Fruit fly (Drosophila melanogaster) whole organism, embryonic: ENCODE results near the gene CG34353.

ENCODE experiments used
- ATbp ChIP-seq: fragments of 200-800 bp; sonication (Bioruptor generic); optimal IDR thresholded peaks from 2 replicates; lab custom pipeline; 2017; ENCODE audit warnings: missing biosample characterization, mild to moderate bottlenecking, missing genetic modification characterization, missing genetic modification reagents
- Blimp-1 ChIP-seq: fragments of 200-800 bp; sonication (Bioruptor generic); optimal IDR thresholded peaks from 3 replicates; lab custom pipeline; 2018; ENCODE audit warnings: missing biosample characterization, missing genetic modification characterization, mild to moderate bottlenecking, moderate library complexity, missing genetic modification reagents
- CG10274 ChIP-seq: fragments of 200-800 bp; sonication (Bioruptor generic); optimal IDR thresholded peaks from 3 replicates; lab custom pipeline; 2017; ENCODE audit warnings: missing biosample characterization, mild to moderate bottlenecking, missing genetic modification characterization
- CG11093 ChIP-seq: fragments of 200-800 bp; sonication (Bioruptor generic); IDR thresholded peaks from 3 replicates; pipeline ENCODE4 v1.3.6; 2022; ENCODE audit warnings: missing biosample characterization, missing genetic modification characterization
- CG11247 ChIP-seq: fragments of 200-800 bp; sonication (Bioruptor generic); IDR thresholded peaks from 2 replicates; pipeline ENCODE4 v1.3.6; 2022; ENCODE audit warnings: missing biosample characterization, missing genetic modification characterization
- CG12942 ChIP-seq: fragments of 200-800 bp; sonication (Bioruptor generic); optimal IDR thresholded peaks from 3 replicates; lab custom pipeline; 2016; ENCODE audit warnings: missing biosample characterization, missing genetic modification characterization
- CG15479 ChIP-seq: fragments of 200-800 bp; sonication (Bioruptor generic); optimal IDR thresholded peaks from 3 replicates; lab custom pipeline; 2019; ENCODE audit warnings: missing biosample characterization, mild to moderate bottlenecking, missing genetic modification characterization, moderate library complexity
- CG16815 ChIP-seq: fragments of 200-800 bp; sonication (Bioruptor generic); optimal IDR thresholded peaks from 3 replicates; lab custom pipeline; 2017; ENCODE audit warnings: missing biosample characterization, mild to moderate bottlenecking, missing genetic modification characterization
- CG16863 ChIP-seq: fragments of 200-800 bp; sonication (Bioruptor generic); optimal IDR thresholded peaks from 3 replicates; lab custom pipeline; 2016; ENCODE audit warnings: missing biosample characterization, missing genetic modification characterization
- CG17802 ChIP-seq: fragments of 200-800 bp; sonication (Bioruptor generic); optimal IDR thresholded peaks from 2 replicates; lab custom pipeline; 2018; ENCODE audit warnings: missing biosample characterization, mild to moderate bottlenecking, missing genetic modification characterization, moderate library complexity
- CG2116 ChIP-seq: fragments of 200-800 bp; sonication (Bioruptor generic); optimal IDR thresholded peaks from 3 replicates; lab custom pipeline; 2018; ENCODE audit warnings: missing biosample characterization, mild to moderate bottlenecking, missing genetic modification characterization
- CG31441 ChIP-seq: fragments of 200-800 bp; sonication (Bioruptor generic); IDR thresholded peaks from 2 replicates; pipeline ENCODE4 v1.3.6; 2022; ENCODE audit warnings: missing biosample characterization, missing genetic modification characterization
- CG32767 ChIP-seq: fragments of 200-800 bp; sonication (Bioruptor generic); IDR thresholded peaks from 2 replicates; pipeline ENCODE4 v1.3.6; 2022; ENCODE audit warnings: missing biosample characterization, missing genetic modification characterization
- CG3281 ChIP-seq: fragments of 200-800 bp; sonication (Bioruptor generic); optimal IDR thresholded peaks from 3 replicates; lab custom pipeline; 2017; ENCODE audit warnings: missing biosample characterization, mild to moderate bottlenecking, missing genetic modification characterization
- CG5953 ChIP-seq: fragments of 200-800 bp; sonication (Bioruptor generic); IDR thresholded peaks from 2 replicates; pipeline ENCODE4 v1.3.6; 2022; ENCODE audit warnings: missing biosample characterization, missing genetic modification characterization
- CG6272 ChIP-seq: fragments of 200-800 bp; sonication (Bioruptor generic); IDR thresholded peaks from 2 replicates; pipeline ENCODE4 v1.3.6; 2022; ENCODE audit warnings: missing biosample characterization, missing genetic modification characterization
- CG6654 ChIP-seq: fragments of 200-800 bp; sonication (Bioruptor generic); optimal IDR thresholded peaks from 2 replicates; lab custom pipeline; 2017; ENCODE audit warnings: missing biosample characterization, mild to moderate bottlenecking, missing genetic modification characterization
- CG6683 ChIP-seq: fragments of 200-800 bp; sonication (Bioruptor generic); optimal IDR thresholded peaks from 2 replicates; lab custom pipeline; 2017; ENCODE audit warnings: missing biosample characterization, mild to moderate bottlenecking, missing genetic modification characterization, missing genetic modification reagents
- CG7786 ChIP-seq: fragments of 200-800 bp; sonication (Bioruptor generic); optimal IDR thresholded peaks from 2 replicates; lab custom pipeline; 2016; ENCODE audit warnings: missing biosample characterization, missing genetic modification characterization
- CG7928 ChIP-seq: fragments of 200-800 bp; sonication (Bioruptor generic); optimal IDR thresholded peaks from 2 replicates; lab custom pipeline; 2017; ENCODE audit warnings: missing biosample characterization, mild to moderate bottlenecking, missing genetic modification characterization
- CG8944 ChIP-seq: fragments of 200-800 bp; sonication (Bioruptor generic); optimal IDR thresholded peaks from 3 replicates; lab custom pipeline; 2016; ENCODE audit warnings: missing biosample characterization, missing genetic modification characterization
- Dp ChIP-seq: fragments of 200-800 bp; sonication (Bioruptor generic); optimal IDR thresholded peaks from 2 replicates; lab custom pipeline; 2018; ENCODE audit warnings: missing biosample characterization, mild to moderate bottlenecking, missing genetic modification characterization, moderate library complexity
- Ets97D ChIP-seq: fragments of 200-800 bp; sonication (Bioruptor generic); optimal IDR thresholded peaks from 3 replicates; lab custom pipeline; 2016; ENCODE audit warnings: missing biosample characterization, missing genetic modification characterization
- HLH3B ChIP-seq: fragments of 200-800 bp; sonication (Bioruptor generic); IDR thresholded peaks from 2 replicates; pipeline ENCODE4 v1.3.6; 2022; ENCODE audit warnings: missing biosample characterization, missing genetic modification characterization
- Hey ChIP-seq: fragments of 200-800 bp; sonication (Bioruptor generic); optimal IDR thresholded peaks from 3 replicates; lab custom pipeline; 2018; ENCODE audit warnings: missing biosample characterization, mild to moderate bottlenecking, missing genetic modification characterization
- Jarid2 ChIP-seq: fragments of 200-800 bp; sonication (Bioruptor generic); optimal IDR thresholded peaks from 3 replicates; lab custom pipeline; 2017; ENCODE audit warnings: mild to moderate bottlenecking, missing biosample characterization, missing genetic modification reagents, missing genetic modification characterization
- MESR4 ChIP-seq: fragments of 200-800 bp; sonication (Bioruptor generic); optimal IDR thresholded peaks from 2 replicates; lab custom pipeline; 2018; ENCODE audit warnings: missing biosample characterization, mild to moderate bottlenecking, missing genetic modification characterization, moderate library complexity
- Opbp ChIP-seq: fragments of 200-800 bp; sonication (Bioruptor generic); IDR thresholded peaks from 3 replicates; pipeline ENCODE4 v1.3.6; 2022; ENCODE audit warnings: missing biosample characterization, missing genetic modification characterization; ENCODE audit not compliant: partially characterized antibody
- abd-A ChIP-seq: fragments of 200-800 bp; sonication (Bioruptor generic); optimal IDR thresholded peaks from 3 replicates; lab custom pipeline; 2019; ENCODE audit warnings: missing biosample characterization, mild to moderate bottlenecking, missing genetic modification characterization, moderate library complexity
- chm ChIP-seq: fragments of 200-800 bp; sonication (Bioruptor generic); IDR thresholded peaks from 2 replicates; pipeline ENCODE4 v1.3.6; 2022; ENCODE audit warnings: missing biosample characterization, missing genetic modification characterization
- esg ChIP-seq: fragments of 200-800 bp; sonication (Bioruptor generic); conservative IDR thresholded peaks from 2 replicates; pipeline ENCODE4 v1.3.6; 2022; ENCODE audit warnings: missing biosample characterization, missing genetic modification characterization
- gcm ChIP-seq: fragments of 200-800 bp; sonication (Bioruptor generic); optimal IDR thresholded peaks from 2 replicates; lab custom pipeline; 2019; ENCODE audit warnings: missing biosample characterization, mild to moderate bottlenecking, missing genetic modification characterization, moderate library complexity
- ham ChIP-seq: fragments of 200-800 bp; sonication (Bioruptor generic); IDR thresholded peaks from 2 replicates; pipeline ENCODE4 v1.3.6; 2022; ENCODE audit warnings: missing biosample characterization, missing genetic modification characterization
- hbn ChIP-seq: fragments of 200-800 bp; sonication (Bioruptor generic); IDR thresholded peaks from 2 replicates; pipeline ENCODE4 v1.3.6; 2022; ENCODE audit warnings: missing biosample characterization, missing genetic modification characterization; ENCODE audit not compliant: partially characterized antibody
- ind ChIP-seq: fragments of 200-800 bp; sonication (Bioruptor generic); optimal IDR thresholded peaks from 3 replicates; lab custom pipeline; 2016; ENCODE audit warnings: missing biosample characterization, missing genetic modification characterization
- pnt ChIP-seq: fragments of 200-800 bp; sonication (Bioruptor generic); optimal IDR thresholded peaks from 3 replicates; lab custom pipeline; 2016; ENCODE audit warnings: missing biosample characterization, missing genetic modification characterization
- prd ChIP-seq, 3 experiments: fragments of >200 bp in 2 of 3; fragments of 200-800 bp in 1 of 3; sonication (Bioruptor generic) in 1 of 3; optimal IDR thresholded peaks in 2 of 3; IDR thresholded peaks in 1 of 3; 2 replicates in 2 of 3; 3 replicates in 1 of 3; pipeline versions ENCODE4 v1.3.6 to Lab custom; 2017 to 2022; ENCODE audit warnings: missing biosample characterization in 1 of 3, missing genetic modification characterization in 1 of 3
- scrt ChIP-seq: fragments of 200-800 bp; sonication (Bioruptor generic); optimal IDR thresholded peaks from 2 replicates; lab custom pipeline; 2018; ENCODE audit warnings: missing biosample characterization, mild to moderate bottlenecking, missing genetic modification characterization, moderate library complexity
- sim ChIP-seq: fragments of 200-800 bp; sonication (Bioruptor generic); IDR thresholded peaks from 2 replicates; pipeline ENCODE4 v1.3.6; 2022; ENCODE audit warnings: missing biosample characterization, missing genetic modification characterization
- sob ChIP-seq: fragments of 200-800 bp; sonication (Bioruptor generic); IDR thresholded peaks from 2 replicates; pipeline ENCODE4 v1.3.6; 2022; ENCODE audit warnings: missing biosample characterization, missing genetic modification characterization
- sr ChIP-seq: fragments of 200-800 bp; sonication (Bioruptor generic); IDR thresholded peaks from 3 replicates; pipeline ENCODE4 v1.3.6; 2022; ENCODE audit warnings: missing biosample characterization, missing genetic modification characterization
- tgo ChIP-seq: fragments of 200-800 bp; sonication (Bioruptor generic); IDR thresholded peaks from 3 replicates; pipeline ENCODE4 v1.3.6; 2022; ENCODE audit warnings: missing biosample characterization, missing genetic modification characterization
- trem ChIP-seq: fragments of 200-800 bp; optimal IDR thresholded peaks from 3 replicates; lab custom pipeline; 2019; ENCODE audit warnings: missing biosample characterization, mild to moderate bottlenecking, missing genetic modification characterization, moderate library complexity
- tup ChIP-seq: fragments of 200-800 bp; sonication (Bioruptor generic); optimal IDR thresholded peaks from 2 replicates; lab custom pipeline; 2016; ENCODE audit warnings: missing biosample characterization, mild to moderate bottlenecking, missing genetic modification characterization, moderate library complexity
- unpg ChIP-seq: fragments of 200-800 bp; sonication (Bioruptor generic); optimal IDR thresholded peaks from 3 replicates; lab custom pipeline; 2018; ENCODE audit warnings: missing biosample characterization, mild to moderate bottlenecking, missing genetic modification characterization, moderate library complexity
- wek ChIP-seq: fragments of 200-800 bp; sonication (Bioruptor generic); optimal IDR thresholded peaks from 3 replicates; lab custom pipeline; 2018; ENCODE audit warnings: missing biosample characterization, mild to moderate bottlenecking, missing genetic modification characterization, moderate library complexity
- z ChIP-seq: fragments of 200-800 bp; sonication (Bioruptor generic); IDR thresholded peaks from 3 replicates; pipeline ENCODE4 v1.3.6; 2022; ENCODE audit warnings: missing biosample characterization, missing genetic modification characterization
- zfh1 ChIP-seq: fragments of 200-800 bp; sonication (Bioruptor generic); IDR thresholded peaks from 3 replicates; pipeline ENCODE4 v1.3.6; 2022; ENCODE audit warnings: missing biosample characterization, missing genetic modification characterization
- zfh2 ChIP-seq: fragments of 200-800 bp; sonication (Bioruptor generic); optimal IDR thresholded peaks from 2 replicates; lab custom pipeline; 2016; ENCODE audit warnings: missing biosample characterization, missing genetic modification characterization

The CG34353 gene

dm6 chr3R:27922673-27923175, 17.1 kb upstream of the CG34353 start, which contains the start of gene RpL4 (continued):
- TF ChIP-seq trem (tag; lab: Kevin White, UChicago) (peak; percentile 12), CG15479 (GFP tag; lab: Kevin White, UChicago) (peak; percentile 35), CG11093 (no peak), CG2116 (peak; percentile 99), CG5953 (GFP tag; lab: Robert Waterston, UW) (peak; percentile 88), esg (GFP tag; lab: Robert Waterston, UW) (peak; percentile 28; the same call in 1 of the 2 replicates), CG6654 (GFP tag; lab: Kevin White, UChicago) (peak; percentile 65), pnt (GFP tag; lab: Kevin White, UChicago) (peak; percentile 24), Jarid2 (peak; percentile 50), CG8944 (GFP tag; lab: Kevin White, UChicago) (peak; percentile 44), ATbp (GFP tag; lab: Kevin White, UChicago) (peak; percentile 84), wek (peak; percentile 87), CG16863 (GFP tag; lab: Kevin White, UChicago) (peak; percentile 61), CG6683 (peak; percentile 69), sob (GFP tag; lab: Robert Waterston, UW) (peak; percentile 81), gcm (GFP tag; lab: Kevin White, UChicago) (peak; percentile 65), Blimp-1 (GFP tag; lab: Kevin White, UChicago) (peak; percentile 31), Ets97D (GFP tag; lab: Kevin White, UChicago) (peak; percentile 99), unpg (GFP tag; lab: Kevin White, UChicago) (peak; percentile 82), Dp (peak; percentile 12), CG16815 (GFP tag; lab: Kevin White, UChicago) (peak; percentile 58), tgo (GFP tag; lab: Robert Waterston, UW) (peak; percentile 67), CG7928 (GFP tag; lab: Kevin White, UChicago) (peak; percentile 56), HLH3B (peak; percentile 78), hbn (no peak), CG7786 (peak; percentile 56), chm (GFP tag; lab: Robert Waterston, UW) (peak; percentile 94), abd-A (tag; lab: Kevin White, UChicago) (no peak), z (GFP tag; lab: Robert Waterston, UW) (no peak), zfh1 (peak; percentile 91), tup (GFP tag; lab: Kevin White, UChicago) (peak; percentile 50), CG31441 (peak; percentile 82), ham (no peak), CG6272 (GFP tag; lab: Robert Waterston, UW) (peak; percentile 52), sim (GFP tag; lab: Robert Waterston, UW) (peak; percentile 67; the same call in 1 of the 2 replicates), sr (GFP tag; lab: Robert Waterston, UW) (peak; percentile 89), zfh2 (GFP tag; lab: Kevin White, UChicago) (peak; percentile 44), Hey (tag; lab: Kevin White, UChicago) (peak; percentile 83), CG3281 (GFP tag; lab: Kevin White, UChicago) (peak; percentile 90), CG11247 (GFP tag; lab: Robert Waterston, UW) (peak; percentile 85), CG32767 (0 out of 2 replicates have a peak, but pooled peaks have one; percentile 54), CG12942 (peak; percentile 26), CG17802 (peak; percentile 71), MESR4 (peak; percentile 99), Opbp (GFP tag; lab: Robert Waterston, UW) (0 out of 3 replicates have a peak, but pooled peaks have one; percentile 31), scrt (GFP tag; lab: Kevin White, UChicago) (peak; percentile 82), ind (GFP tag; lab: Kevin White, UChicago) (peak; percentile 53), CG10274 (GFP tag; lab: Kevin White, UChicago) (peak; percentile 81), prd (optimal IDR thresholded peaks at IDR 0.05; lab: Kevin White, UChicago) (no peak), prd (GFP tag; IDR thresholded peaks at IDR 0.05; lab: Robert Waterston, UW) (peak; percentile 48; the same call in 2 of the 3 replicates)
